Worm (Caenorhabditis elegans) whole organism, L1 larva: Measurements from ENCODE around the gene math-38.

ENCODE experiments used
- aly-2 ChIP-seq: fragments of 150-350 bp; optimal IDR thresholded peaks from 2 replicates; lab custom pipeline; 2014; ENCODE audit warnings: missing biosample characterization, missing genetic modification characterization
- egl-27 ChIP-seq, 2 experiments: fragments of 150-350 bp in 1 of 2; sonication (generic microtip); optimal IDR thresholded peaks; 3 replicates each; lab custom pipeline; 2017 to 2018; ENCODE audit warnings: missing biosample characterization in 2 of 2, missing genetic modification characterization in 2 of 2, missing genetic modification reagents in 2 of 2
- fkh-10 ChIP-seq: sonication (generic microtip); optimal IDR thresholded peaks from 2 replicates; lab custom pipeline; 2017; ENCODE audit warnings: missing biosample characterization, missing genetic modification reagents, missing genetic modification characterization
- nhr-11 ChIP-seq: fragments of 150-350 bp; optimal IDR thresholded peaks from 2 replicates; lab custom pipeline; 2014; ENCODE audit warnings: missing biosample characterization, missing genetic modification characterization
- nhr-12 ChIP-seq: sonication (generic microtip); optimal IDR thresholded peaks from 2 replicates; lab custom pipeline; 2017; ENCODE audit warnings: missing biosample characterization, missing genetic modification characterization
- snpc-4 ChIP-seq: fragments of 150-350 bp; optimal IDR thresholded peaks from 2 replicates; lab custom pipeline; 2014; ENCODE audit warnings: missing biosample characterization, missing genetic modification characterization
- tbx-2 ChIP-seq: sonication (generic microtip); optimal IDR thresholded peaks from 2 replicates; lab custom pipeline; 2016; ENCODE audit warnings: missing genetic modification characterization, missing compliant biosample characterization
- ztf-11 ChIP-seq, 2 experiments: sonication (generic microtip); optimal IDR thresholded peaks; 2 replicates each; lab custom pipeline; 2016 to 2017; ENCODE audit warnings: missing genetic modification characterization in 2 of 2, missing biosample characterization in 1 of 2, missing compliant biosample characterization in 1 of 2

DNA sequence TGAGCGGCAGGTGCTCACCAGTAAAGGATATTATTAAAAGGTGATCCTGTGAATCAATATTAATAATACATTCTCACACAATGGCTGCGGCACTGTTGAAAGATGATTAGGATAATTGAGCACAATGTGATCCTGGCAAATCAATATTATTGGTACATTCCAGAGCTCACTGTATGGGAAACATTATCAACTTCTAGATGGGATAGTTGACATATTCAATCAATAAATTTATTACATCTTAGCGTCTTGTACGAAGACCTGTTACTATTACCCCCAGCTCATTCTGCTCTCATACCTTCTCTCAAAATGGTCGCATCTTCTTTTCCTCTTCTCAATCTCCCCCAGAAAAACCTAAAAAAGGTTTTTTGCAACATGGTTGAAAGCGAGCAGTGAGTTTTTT lies 11.6 kb downstream of the math-38 start, which contains the start of gene fbxb-49:
- no peak for TF ChIP-seq fkh-10 (GFP tag; lab: Kevin White, UChicago)
- TF ChIP-seq aly-2: no peak
- TF ChIP-seq ztf-11 (tag; optimal IDR thresholded peaks at IDR 0.05; lab: Kevin White, UChicago): no peak
- TF ChIP-seq nhr-12 (tag; lab: Kevin White, UChicago): no peak
- no peak for TF ChIP-seq nhr-11 (tag; lab: Kevin White, UChicago)
- no peak for TF ChIP-seq snpc-4 (tag; lab: Kevin White, UChicago)
- TF ChIP-seq tbx-2 (tag; lab: Kevin White, UChicago): no peak
- no peak for TF ChIP-seq egl-27 (tag; optimal IDR thresholded peaks at IDR 0.05; lab: Kevin White, UChicago)
